Worm (Caenorhabditis elegans): ENCODE data around the gene ZC239.13.

- TF ChIP-seq pha-4 (tag; optimal IDR thresholded peaks at IDR 0.05): no peak
- no peak for TF ChIP-seq C38D4.7 (GFP tag; optimal IDR thresholded peaks at IDR 0.05)
- no peak for TF ChIP-seq ttx-3 (tag; optimal IDR thresholded peaks at IDR 0.05)
- no peak for TF ChIP-seq tbx-2 (tag; optimal IDR thresholded peaks at IDR 0.05)
- no peak for TF ChIP-seq ets-4 (tag; optimal IDR thresholded peaks at IDR 0.05)
- no peak for TF ChIP-seq pha-2 (tag; optimal IDR thresholded peaks at IDR 0.05)
- TF ChIP-seq F13H6.1 (tag; optimal IDR thresholded peaks at IDR 0.05): no peak
Observed at ce11 chrII:3209251-3209650, 13.4 kb downstream of the ZC239.13 start, which contains the start of gene ZC239.6.
